Worm (Caenorhabditis elegans) whole organism, midembryonic: ENCODE data around the gene znf-207.

Experiments used
- T22C8.4 ChIP-seq: fragments of 200-800 bp; sonication (Bioruptor generic); IDR thresholded peaks from 2 replicates; pipeline ENCODE4 v1.3.6; 2022; ENCODE audit warnings: missing genetic modification characterization, missing compliant biosample characterization
- flt-1 ChIP-seq: fragments of 200-800 bp; sonication (Bioruptor generic); IDR thresholded peaks from 2 replicates; pipeline ENCODE4 v1.3.6; 2022; ENCODE audit warnings: missing genetic modification characterization, missing compliant biosample characterization
- med-1 ChIP-seq: sonication (generic microtip); optimal IDR thresholded peaks from 2 replicates; lab custom pipeline; 2017; ENCODE audit warnings: missing genetic modification characterization, mild to moderate bottlenecking, missing compliant biosample characterization, antibody characterized with exemption, missing genetic modification reagents; ENCODE audit not compliant: insufficient read depth
- ref-1 ChIP-seq: fragments of 200-800 bp; sonication (Bioruptor generic); conservative IDR thresholded peaks from 2 replicates; pipeline ENCODE4 v1.3.6; 2022; ENCODE audit warnings: missing genetic modification reagents, missing genetic modification characterization, missing compliant biosample characterization

- no peak for TF ChIP-seq T22C8.4 (GFP tag; lab: Robert Waterston, UW)
- TF ChIP-seq flt-1 (GFP tag; lab: Robert Waterston, UW): no peak
- TF ChIP-seq ref-1 (GFP tag; lab: Robert Waterston, UW): no peak
- TF ChIP-seq med-1 (GFP tag; lab: Kevin White, UChicago): no peak
Measured at ce11 chrIV:11266090-11266489, 44.7 kb upstream of the znf-207 start, which contains the start of gene col-127.
